Worm (Caenorhabditis elegans) whole organism, early embryonic: ENCODE measurements around the gene F52B10.3.

Experiments
- B0310.2 ChIP-seq: sonication (generic microtip); optimal IDR thresholded peaks from 2 replicates; lab custom pipeline; 2016; ENCODE audit warnings: mild to moderate bottlenecking, missing genetic modification characterization, missing compliant biosample characterization
- ama-1 ChIP-seq: fragments of 150-350 bp; optimal IDR thresholded peaks from 2 replicates; lab custom pipeline; 2014
- ceh-13 ChIP-seq: fragments of 200-800 bp; sonication (Bioruptor generic); optimal IDR thresholded peaks from 2 replicates; lab custom pipeline; 2018; ENCODE audit warnings: mild to moderate bottlenecking, missing genetic modification characterization, missing compliant biosample characterization
- ets-7 ChIP-seq: sonication (generic microtip); optimal IDR thresholded peaks from 2 replicates; lab custom pipeline; 2016; ENCODE audit warnings: missing genotype, missing genetic modification characterization, missing compliant biosample characterization
- flt-1 ChIP-seq: fragments of 200-800 bp; sonication (Bioruptor generic); IDR thresholded peaks from 2 replicates; pipeline ENCODE4 v1.3.6; 2022; ENCODE audit warnings: missing genetic modification characterization, missing compliant biosample characterization
- hnd-1 ChIP-seq: sonication (generic microtip); optimal IDR thresholded peaks from 2 replicates; lab custom pipeline; 2016; ENCODE audit warnings: missing genetic modification characterization, missing compliant biosample characterization
- scrt-1 ChIP-seq: fragments of 200-800 bp; sonication (Bioruptor generic); IDR thresholded peaks from 2 replicates; pipeline ENCODE4 v1.3.6; 2022; ENCODE audit warnings: missing genetic modification characterization, missing compliant biosample characterization
- sea-1 ChIP-seq: fragments of 200-800 bp; sonication (Bioruptor generic); conservative IDR thresholded peaks from 2 replicates; pipeline ENCODE4 v1.3.6; 2022; ENCODE audit warnings: missing genetic modification characterization, missing compliant biosample characterization
- tbx-11 ChIP-seq: fragments of 200-800 bp; sonication (Bioruptor generic); IDR thresholded peaks from 2 replicates; pipeline ENCODE4 v1.3.6; 2022; ENCODE audit warnings: missing genetic modification characterization, missing compliant biosample characterization

- no peak for TF ChIP-seq ets-7 (tag; lab: Kevin White, UChicago)
- no peak for TF ChIP-seq ama-1
- TF ChIP-seq hnd-1, result no peak
- no peak for TF ChIP-seq scrt-1
- no peak for TF ChIP-seq flt-1 (GFP tag; lab: Robert Waterston, UW)
- TF ChIP-seq tbx-11 (GFP tag; lab: Robert Waterston, UW), result no peak
- TF ChIP-seq B0310.2 (tag; lab: Kevin White, UChicago), result no peak
- no peak for TF ChIP-seq ceh-13 (GFP tag; lab: Kevin White, UChicago)
- TF ChIP-seq sea-1 (GFP tag; lab: Robert Waterston, UW), result no peak
Measured at ce11 chrX:2924438-2924837, 26.3 kb upstream of the F52B10.3 start.
